Worm (Caenorhabditis elegans) whole organism, midembryonic: Measurements from ENCODE around the gene C25G4.7.

Experiments
- T22C8.4 ChIP-seq: fragments of 200-800 bp; sonication (Bioruptor generic); IDR thresholded peaks from 2 replicates; pipeline ENCODE4 v1.3.6; 2022; ENCODE audit warnings: missing genetic modification characterization, missing compliant biosample characterization
- cog-1 ChIP-seq: sonication (generic microtip); optimal IDR thresholded peaks from 2 replicates; lab custom pipeline; 2016; ENCODE audit warnings: missing genetic modification characterization, missing compliant biosample characterization
- flt-1 ChIP-seq: fragments of 200-800 bp; sonication (Bioruptor generic); IDR thresholded peaks from 2 replicates; pipeline ENCODE4 v1.3.6; 2022; ENCODE audit warnings: missing genetic modification characterization, missing compliant biosample characterization
- klf-2 ChIP-seq: fragments of 200-800 bp; sonication (Bioruptor generic); conservative IDR thresholded peaks from 2 replicates; pipeline ENCODE4 v1.3.6; 2022; ENCODE audit warnings: missing genetic modification reagents, missing genetic modification characterization, missing compliant biosample characterization
- med-1 ChIP-seq: sonication (generic microtip); optimal IDR thresholded peaks from 2 replicates; lab custom pipeline; 2017; ENCODE audit warnings: missing genetic modification characterization, mild to moderate bottlenecking, missing compliant biosample characterization, antibody characterized with exemption, missing genetic modification reagents; ENCODE audit not compliant: insufficient read depth
- ref-1 ChIP-seq: fragments of 200-800 bp; sonication (Bioruptor generic); conservative IDR thresholded peaks from 2 replicates; pipeline ENCODE4 v1.3.6; 2022; ENCODE audit warnings: missing genetic modification reagents, missing genetic modification characterization, missing compliant biosample characterization
- tab-1 ChIP-seq: fragments of 200-800 bp; sonication (Bioruptor generic); IDR thresholded peaks from 2 replicates; pipeline ENCODE4 v1.3.6; 2022; ENCODE audit warnings: missing genetic modification characterization, missing compliant biosample characterization
- ztf-23 ChIP-seq: fragments of 200-800 bp; sonication (Bioruptor generic); IDR thresholded peaks from 2 replicates; pipeline ENCODE4 v1.3.6; 2022; ENCODE audit warnings: missing genetic modification reagents, missing genetic modification characterization, missing compliant biosample characterization
- ztf-29 ChIP-seq: fragments of 200-800 bp; sonication (Bioruptor generic); IDR thresholded peaks from 2 replicates; pipeline ENCODE4 v1.3.6; 2022; ENCODE audit warnings: missing genetic modification reagents, missing genetic modification characterization, missing compliant biosample characterization

The C25G4.7 gene

ce11 chrIV:12428467-12428866 is 28.2 kb upstream of the C25G4.7 start, which contains the start of gene col-130:
col-130 (minus strand) TSS chrIV:12428516.
- TF ChIP-seq T22C8.4 (GFP tag; lab: Robert Waterston, UW) (no peak), ztf-29 (GFP tag; lab: Robert Waterston, UW) (no peak), flt-1 (GFP tag; lab: Robert Waterston, UW) (no peak), med-1 (GFP tag; lab: Kevin White, UChicago) (no peak), cog-1 (no peak), ztf-23 (GFP tag; lab: Robert Waterston, UW) (no peak), ref-1 (GFP tag; lab: Robert Waterston, UW) (no peak), tab-1 (no peak), klf-2 (GFP tag; lab: Robert Waterston, UW) (no peak)

ce11 chrIV:12429504-12429903 is 27.2 kb upstream of the C25G4.7 start:
- TF ChIP-seq tab-1 (no peak), flt-1 (GFP tag; lab: Robert Waterston, UW) (no peak), T22C8.4 (GFP tag; lab: Robert Waterston, UW) (no peak), ztf-29 (GFP tag; lab: Robert Waterston, UW) (no peak), klf-2 (GFP tag; lab: Robert Waterston, UW) (no peak), cog-1 (no peak), med-1 (GFP tag; lab: Kevin White, UChicago) (no peak), ztf-23 (GFP tag; lab: Robert Waterston, UW) (no peak), ref-1 (GFP tag; lab: Robert Waterston, UW) (no peak)

- TF ChIP-seq ztf-23 (GFP tag; lab: Robert Waterston, UW) (no peak), ztf-29 (GFP tag; lab: Robert Waterston, UW) (no peak), med-1 (GFP tag; lab: Kevin White, UChicago) (no peak), klf-2 (GFP tag; lab: Robert Waterston, UW) (no peak), flt-1 (GFP tag; lab: Robert Waterston, UW) (no peak), cog-1 (no peak), T22C8.4 (GFP tag; lab: Robert Waterston, UW) (no peak)
Observed at ce11 chrIV:12431755-12432154, 25.0 kb upstream of the C25G4.7 start.

ce11 chrIV:12432340-12432739 is 24.4 kb upstream of the C25G4.7 start, which contains the start of gene clec-184:
clec-184 (plus strand) TSS chrIV:12432640.
- no peak for TF ChIP-seq cog-1
- no peak for TF ChIP-seq ref-1 (GFP tag; lab: Robert Waterston, UW)
- TF ChIP-seq T22C8.4 (GFP tag; lab: Robert Waterston, UW) = no peak
- no peak for TF ChIP-seq flt-1 (GFP tag; lab: Robert Waterston, UW)
- TF ChIP-seq ztf-29 (GFP tag; lab: Robert Waterston, UW) = no peak

ce11 chrIV:12435442-12435841 is 21.3 kb upstream of the C25G4.7 start, which contains the start of gene irg-4:
irg-4 (plus strand) TSS chrIV:12435833.
- TF ChIP-seq ref-1 (GFP tag; lab: Robert Waterston, UW) (no peak), klf-2 (GFP tag; lab: Robert Waterston, UW) (no peak), ztf-29 (GFP tag; lab: Robert Waterston, UW) (no peak), flt-1 (GFP tag; lab: Robert Waterston, UW) (no peak), tab-1 (no peak), med-1 (GFP tag; lab: Kevin White, UChicago) (no peak), ztf-23 (GFP tag; lab: Robert Waterston, UW) (no peak), cog-1 (no peak), T22C8.4 (GFP tag; lab: Robert Waterston, UW) (no peak)

- no peak for TF ChIP-seq cog-1
- TF ChIP-seq T22C8.4 (GFP tag; lab: Robert Waterston, UW) = no peak
- no peak for TF ChIP-seq tab-1
- no peak for TF ChIP-seq flt-1 (GFP tag; lab: Robert Waterston, UW)
- no peak for TF ChIP-seq med-1 (GFP tag; lab: Kevin White, UChicago)
- no peak for TF ChIP-seq klf-2 (GFP tag; lab: Robert Waterston, UW)
- no peak for TF ChIP-seq ref-1 (GFP tag; lab: Robert Waterston, UW)
- TF ChIP-seq ztf-29 (GFP tag; lab: Robert Waterston, UW) = no peak
- TF ChIP-seq ztf-23 (GFP tag; lab: Robert Waterston, UW) = no peak
Observed at ce11 chrIV:12438359-12438758, 18.4 kb upstream of the C25G4.7 start, which contains the start of gene clec-185. clec-185 (plus strand) TSS chrIV:12438659.

- TF ChIP-seq ref-1 (GFP tag; lab: Robert Waterston, UW) (no peak), flt-1 (GFP tag; lab: Robert Waterston, UW) (no peak), med-1 (GFP tag; lab: Kevin White, UChicago) (no peak), cog-1 (no peak), klf-2 (GFP tag; lab: Robert Waterston, UW) (no peak), tab-1 (no peak), ztf-29 (GFP tag; lab: Robert Waterston, UW) (no peak), T22C8.4 (GFP tag; lab: Robert Waterston, UW) (no peak), ztf-23 (GFP tag; lab: Robert Waterston, UW) (no peak)
Observed at ce11 chrIV:12441715-12442114, 15.0 kb upstream of the C25G4.7 start, which contains the start of gene C25G4.17. C25G4.17 (plus strand) TSS chrIV:12442015.

- TF ChIP-seq ztf-29 (GFP tag; lab: Robert Waterston, UW) (no peak), ztf-23 (GFP tag; lab: Robert Waterston, UW) (no peak), cog-1 (no peak), med-1 (GFP tag; lab: Kevin White, UChicago) (no peak), T22C8.4 (GFP tag; lab: Robert Waterston, UW) (no peak), klf-2 (GFP tag; lab: Robert Waterston, UW) (no peak), ref-1 (GFP tag; lab: Robert Waterston, UW) (no peak), flt-1 (GFP tag; lab: Robert Waterston, UW) (no peak), tab-1 (no peak)
Observed at ce11 chrIV:12443936-12444335, 12.8 kb upstream of the C25G4.7 start, which contains the start of gene C25G4.2. C25G4.2 (minus strand) TSS chrIV:12444035.

ce11 chrIV:12445463-12445934 is 11.2 kb upstream of the C25G4.7 start, which contains the start of gene C25G4.3:
C25G4.3 (minus strand) TSS chrIV:12445884.
- TF ChIP-seq ztf-29 (GFP tag; lab: Robert Waterston, UW) = no peak
- no peak for TF ChIP-seq tab-1
- no peak for TF ChIP-seq T22C8.4 (GFP tag; lab: Robert Waterston, UW)
- TF ChIP-seq ztf-23 (GFP tag; lab: Robert Waterston, UW) = no peak
- TF ChIP-seq ref-1 (GFP tag; lab: Robert Waterston, UW) = no peak
- TF ChIP-seq med-1 (GFP tag; lab: Kevin White, UChicago) = no peak
- TF ChIP-seq cog-1 = no peak
- no peak for TF ChIP-seq klf-2 (GFP tag; lab: Robert Waterston, UW)
- TF ChIP-seq flt-1 (GFP tag; lab: Robert Waterston, UW) = no peak
